Worm (Caenorhabditis elegans) whole organism, L2 larva: ENCODE data around the gene clec-2.

Experiments
- lsy-2 ChIP-seq, 2 experiments: fragments of 150-350 bp in 1 of 2; sonication (generic microtip) in 1 of 2; optimal IDR thresholded peaks; 2 replicates each; lab custom pipeline; 2014 to 2017; ENCODE audit warnings: missing biosample characterization in 2 of 2, missing genetic modification characterization in 2 of 2
- nhr-77 ChIP-seq: fragments of 150-350 bp; optimal IDR thresholded peaks from 2 replicates; lab custom pipeline; 2014; ENCODE audit warnings: missing biosample characterization, missing genetic modification characterization
- unc-62 ChIP-seq: fragments of 150-350 bp; optimal IDR thresholded peaks from 2 replicates; lab custom pipeline; 2014; ENCODE audit warnings: missing biosample characterization, missing genetic modification reagents, missing genetic modification characterization

- TF ChIP-seq lsy-2 (tag; optimal IDR thresholded peaks at IDR 0.05; lab: Kevin White, UChicago), result no peak
- TF ChIP-seq nhr-77 (tag; lab: Kevin White, UChicago), result no peak
- no peak for TF ChIP-seq unc-62 (GFP tag; lab: Kevin White, UChicago)
Observed at ce11 chrII:3070182-3070581, 47.0 kb upstream of the clec-2 start.
